Worm (Caenorhabditis elegans): ENCODE results near the gene kreg-1.

ce11 chrX:8754285-8754795 is 44.8 kb downstream of the kreg-1 start:
- TF ChIP-seq mml-1 (tag; optimal IDR thresholded peaks at IDR 0.05), result no peak
- no peak for TF ChIP-seq mdl-1 (tag; optimal IDR thresholded peaks at IDR 0.05)
- TF ChIP-seq egl-27 (tag; optimal IDR thresholded peaks at IDR 0.05), result no peak
- no peak for TF ChIP-seq snpc-4 (tag; optimal IDR thresholded peaks at IDR 0.05)
- no peak for TF ChIP-seq fkh-10 (GFP tag; optimal IDR thresholded peaks at IDR 0.05)
- TF ChIP-seq skn-1 (tag; optimal IDR thresholded peaks at IDR 0.05), result no peak
- TF ChIP-seq unc-39 (tag; optimal IDR thresholded peaks at IDR 0.05), result no peak
- TF ChIP-seq nhr-28 (tag; optimal IDR thresholded peaks at IDR 0.05), result no peak
- no peak for TF ChIP-seq nhr-11 (tag; optimal IDR thresholded peaks at IDR 0.05)
- TF ChIP-seq zag-1 (tag; optimal IDR thresholded peaks at IDR 0.05), result no peak

Data from whole organism, L3 larva.